Worm (Caenorhabditis elegans) whole organism, L3 larva: ENCODE measurements around the gene mesp-1.

Source experiments
- R02D3.7 ChIP-seq: fragments of 150-350 bp; optimal IDR thresholded peaks from 2 replicates; lab custom pipeline; 2014; ENCODE audit warnings: missing biosample characterization, missing genetic modification characterization
- ZK546.5 ChIP-seq: sonication (generic microtip); optimal IDR thresholded peaks from 2 replicates; lab custom pipeline; 2017; ENCODE audit warnings: missing biosample characterization, missing genetic modification characterization
- aly-2 ChIP-seq: fragments of 150-350 bp; optimal IDR thresholded peaks from 2 replicates; lab custom pipeline; 2014; ENCODE audit warnings: missing biosample characterization, missing genetic modification characterization
- ceh-16 ChIP-seq: sonication (generic microtip); optimal IDR thresholded peaks from 2 replicates; lab custom pipeline; 2017; ENCODE audit warnings: missing biosample characterization, missing genetic modification characterization
- ceh-28 ChIP-seq: fragments of 150-350 bp; optimal IDR thresholded peaks from 2 replicates; lab custom pipeline; 2014; ENCODE audit warnings: missing biosample characterization, missing genetic modification reagents, missing genetic modification characterization
- ceh-82 ChIP-seq: fragments of 150-350 bp; optimal IDR thresholded peaks from 2 replicates; lab custom pipeline; 2014; ENCODE audit warnings: missing biosample characterization, missing genetic modification characterization
- ceh-9 ChIP-seq: sonication (generic microtip); optimal IDR thresholded peaks from 2 replicates; lab custom pipeline; 2018; ENCODE audit warnings: missing biosample characterization, missing genetic modification characterization
- daf-12 ChIP-seq: fragments of 150-350 bp; optimal IDR thresholded peaks from 2 replicates; lab custom pipeline; 2014; ENCODE audit warnings: missing biosample characterization, missing genetic modification reagents, missing genetic modification characterization
- egl-27 ChIP-seq: sonication (generic microtip); optimal IDR thresholded peaks from 4 replicates; lab custom pipeline; 2017; ENCODE audit warnings: missing biosample characterization, missing genetic modification reagents, missing genetic modification characterization
- egl-5 ChIP-seq: fragments of 150-350 bp; optimal IDR thresholded peaks from 2 replicates; lab custom pipeline; 2017; ENCODE audit warnings: missing biosample characterization, missing genetic modification reagents, missing genetic modification characterization, inconsistent platforms
- elt-2 ChIP-seq: sonication (generic microtip); optimal IDR thresholded peaks from 2 replicates; lab custom pipeline; 2016; ENCODE audit warnings: missing genetic modification reagents, mild to moderate bottlenecking, missing genetic modification characterization, missing compliant biosample characterization
- elt-3 ChIP-seq, 3 experiments: fragments of 150-350 bp in 1 of 3; sonication (generic microtip) in 2 of 3; optimal IDR thresholded peaks; 2 replicates in 2 of 3; 4 replicates in 1 of 3; lab custom pipeline; 2014 to 2017; ENCODE audit warnings: missing biosample characterization in 3 of 3, missing genetic modification characterization in 3 of 3
- fkh-10 ChIP-seq: sonication (generic microtip); optimal IDR thresholded peaks from 2 replicates; lab custom pipeline; 2017; ENCODE audit warnings: missing biosample characterization, missing genetic modification reagents, missing genetic modification characterization
- fkh-2 ChIP-seq: fragments of 150-350 bp; optimal IDR thresholded peaks from 2 replicates; lab custom pipeline; 2014; ENCODE audit warnings: missing biosample characterization, missing genetic modification reagents, missing genetic modification characterization
- fos-1 ChIP-seq: fragments of 150-350 bp; optimal IDR thresholded peaks from 2 replicates; lab custom pipeline; 2014; ENCODE audit warnings: missing biosample characterization, missing genetic modification characterization
- jun-1 ChIP-seq: fragments of 150-350 bp; optimal IDR thresholded peaks from 2 replicates; lab custom pipeline; 2014; ENCODE audit warnings: missing biosample characterization, missing genetic modification reagents, missing genetic modification characterization
- lin-15B ChIP-seq: fragments of 150-350 bp; optimal IDR thresholded peaks from 2 replicates; lab custom pipeline; 2014; ENCODE audit warnings: missing biosample characterization, missing genetic modification characterization
- lin-39 ChIP-seq: fragments of 150-350 bp; optimal IDR thresholded peaks from 2 replicates; lab custom pipeline; 2018; ENCODE audit warnings: missing biosample characterization, missing genetic modification reagents, missing genetic modification characterization
- mdl-1 ChIP-seq: fragments of 150-350 bp; optimal IDR thresholded peaks from 2 replicates; lab custom pipeline; 2014; ENCODE audit warnings: missing biosample characterization, missing genetic modification characterization
- mml-1 ChIP-seq: fragments of 150-350 bp; sonication (generic microtip); optimal IDR thresholded peaks from 3 replicates; lab custom pipeline; 2014; ENCODE audit warnings: missing biosample characterization, missing genetic modification characterization
- nhr-12 ChIP-seq: fragments of 150-350 bp; optimal IDR thresholded peaks from 2 replicates; lab custom pipeline; 2014; ENCODE audit warnings: missing biosample characterization, missing genetic modification characterization
- nhr-237 ChIP-seq: fragments of 150-350 bp; optimal IDR thresholded peaks from 2 replicates; lab custom pipeline; 2014; ENCODE audit warnings: missing biosample characterization, missing genetic modification characterization
- nhr-25 ChIP-seq: sonication (generic microtip); optimal IDR thresholded peaks from 2 replicates; lab custom pipeline; 2017; ENCODE audit warnings: missing biosample characterization, missing genetic modification characterization
- nhr-67 ChIP-seq: fragments of 150-350 bp; optimal IDR thresholded peaks from 2 replicates; lab custom pipeline; 2014; ENCODE audit warnings: missing biosample characterization, missing genetic modification characterization
- nhr-76 ChIP-seq: fragments of 150-350 bp; sonication (generic microtip); optimal IDR thresholded peaks from 5 replicates; lab custom pipeline; 2014; ENCODE audit warnings: missing biosample characterization, missing genetic modification characterization
- nhr-77 ChIP-seq: fragments of 150-350 bp; optimal IDR thresholded peaks from 2 replicates; lab custom pipeline; 2014; ENCODE audit warnings: missing biosample characterization, missing genetic modification characterization
- pha-4 ChIP-seq: fragments of 150-350 bp; optimal IDR thresholded peaks from 2 replicates; lab custom pipeline; 2014; ENCODE audit warnings: missing biosample characterization, missing genetic modification reagents, missing genetic modification characterization
- pqm-1 ChIP-seq: fragments of 150-350 bp; optimal IDR thresholded peaks from 2 replicates; lab custom pipeline; 2017; ENCODE audit warnings: missing biosample characterization, missing genetic modification characterization, inconsistent platforms
- sea-2 ChIP-seq: fragments of 150-350 bp; sonication (generic microtip); optimal IDR thresholded peaks from 4 replicates; lab custom pipeline; 2014; ENCODE audit warnings: missing biosample characterization, missing genetic modification reagents, missing genetic modification characterization
- skn-1 ChIP-seq: fragments of 150-350 bp; optimal IDR thresholded peaks from 2 replicates; lab custom pipeline; 2014; ENCODE audit warnings: missing biosample characterization, missing genetic modification characterization
- unc-62 ChIP-seq: fragments of 150-350 bp; sonication (generic microtip); optimal IDR thresholded peaks from 4 replicates; lab custom pipeline; 2014; ENCODE audit warnings: missing biosample characterization, missing genetic modification reagents, missing genetic modification characterization
- zag-1 ChIP-seq: fragments of 150-350 bp; optimal IDR thresholded peaks from 2 replicates; lab custom pipeline; 2014; ENCODE audit warnings: missing biosample characterization, missing genetic modification characterization
- ztf-4 ChIP-seq: fragments of 150-350 bp; optimal IDR thresholded peaks from 2 replicates; lab custom pipeline; 2014; ENCODE audit warnings: missing biosample characterization, missing genetic modification characterization

Gene mesp-1

DNA sequence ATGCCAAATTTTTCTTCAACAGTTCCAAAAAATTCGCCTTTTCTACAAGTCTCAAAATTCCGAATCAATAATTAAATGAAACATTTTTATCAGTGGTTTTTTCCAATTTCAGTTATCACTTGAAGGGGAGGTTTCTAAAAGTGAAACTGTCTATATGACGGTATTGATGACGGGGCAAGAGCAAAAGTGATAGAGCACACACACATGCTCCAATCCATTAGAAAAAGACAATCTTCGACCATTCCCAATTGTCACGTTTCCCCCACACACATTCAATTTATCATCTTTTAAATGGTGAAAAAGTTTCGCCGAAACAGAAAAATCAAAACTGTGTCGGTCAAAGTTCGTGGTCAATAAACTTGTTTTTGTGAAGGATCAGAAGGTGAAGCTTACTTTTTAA, 45.9 kb upstream of the mesp-1 start:
- TF ChIP-seq jun-1 (tag; lab: Kevin White, UChicago) (peak; percentile 59), egl-27 (tag; lab: Kevin White, UChicago) (no peak), ceh-82 (tag; lab: Kevin White, UChicago) (no peak), sea-2 (no peak), nhr-25 (tag; lab: Kevin White, UChicago) (no peak), nhr-76 (no peak), elt-2 (tag; lab: Kevin White, UChicago) (peak; percentile 97), nhr-67 (tag; lab: Kevin White, UChicago) (no peak), pqm-1 (peak; percentile 85), pha-4 (tag; lab: Kevin White, UChicago) (peak; percentile 33)

DNA sequence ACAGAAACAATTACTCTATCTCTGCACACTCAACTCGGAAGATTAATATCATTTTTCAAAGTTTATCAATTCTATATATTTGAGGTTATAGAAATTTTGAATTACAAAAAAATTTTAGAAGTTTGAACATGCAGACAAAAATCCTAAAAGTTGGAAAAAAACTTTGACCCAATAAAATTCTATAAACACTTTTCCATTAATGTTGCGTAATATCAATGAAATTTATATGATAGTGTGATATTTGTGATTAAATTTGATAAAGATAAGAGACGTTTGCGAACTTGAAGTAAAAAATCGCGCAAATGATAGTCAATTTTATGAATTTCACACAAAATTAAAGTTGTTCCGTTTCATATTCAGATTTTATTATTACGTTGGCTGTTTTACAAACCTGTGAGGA, 45.0 kb upstream of the mesp-1 start:
- TF ChIP-seq nhr-77 (tag; lab: Kevin White, UChicago), result no peak
- peak; percentile 75 for TF ChIP-seq elt-2 (tag; lab: Kevin White, UChicago)
- no peak for TF ChIP-seq R02D3.7 (tag; lab: Kevin White, UChicago)
- TF ChIP-seq pqm-1, result peak; percentile 35
- no peak for TF ChIP-seq ceh-9 (tag; lab: Kevin White, UChicago)

DNA sequence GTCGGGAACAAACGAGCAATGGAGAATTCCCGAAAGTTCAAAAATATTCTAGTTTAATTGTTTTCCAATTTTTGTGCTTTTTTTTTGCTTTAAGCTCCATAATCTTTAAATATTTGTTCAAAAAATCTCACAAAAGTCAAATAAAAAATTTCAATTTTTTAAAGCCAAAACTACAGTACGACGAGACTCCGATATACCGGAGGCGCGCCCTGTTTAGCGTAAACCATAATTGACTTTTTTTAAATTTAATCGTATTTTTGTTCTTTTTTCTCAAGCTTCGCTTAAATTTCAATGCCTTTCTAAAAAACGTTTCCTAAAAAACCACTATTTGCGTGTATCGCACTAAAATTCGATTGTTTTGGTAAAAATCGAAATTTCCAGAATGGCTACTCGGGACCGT, 42.2 kb upstream of the mesp-1 start, which contains the start of gene syx-4:
Gene syx-4 (plus strand): TSS at position 382 of the 400 bp plus-strand sequence.
- TF ChIP-seq elt-3 (tag; optimal IDR thresholded peaks at IDR 0.05; lab: Kevin White, UChicago) (no peak), ZK546.5 (tag; lab: Kevin White, UChicago) (no peak), nhr-76 (no peak), egl-27 (tag; lab: Kevin White, UChicago) (no peak), ztf-4 (tag; lab: Kevin White, UChicago) (no peak), egl-5 (tag; lab: Kevin White, UChicago) (no peak), mdl-1 (tag; lab: Kevin White, UChicago) (no peak), zag-1 (tag; lab: Kevin White, UChicago) (no peak), lin-39 (tag; lab: Kevin White, UChicago) (no peak), ceh-82 (tag; lab: Kevin White, UChicago) (no peak), ceh-28 (tag; lab: Kevin White, UChicago) (no peak), unc-62 (no peak), R02D3.7 (tag; lab: Kevin White, UChicago) (no peak), nhr-237 (tag; lab: Kevin White, UChicago) (no peak), lin-15B (tag; lab: Kevin White, UChicago) (no peak), skn-1 (tag; lab: Kevin White, UChicago) (no peak), mml-1 (tag; lab: Kevin White, UChicago) (no peak), nhr-12 (tag; lab: Kevin White, UChicago) (no peak), aly-2 (no peak), daf-12 (tag; lab: Kevin White, UChicago) (no peak)

DNA sequence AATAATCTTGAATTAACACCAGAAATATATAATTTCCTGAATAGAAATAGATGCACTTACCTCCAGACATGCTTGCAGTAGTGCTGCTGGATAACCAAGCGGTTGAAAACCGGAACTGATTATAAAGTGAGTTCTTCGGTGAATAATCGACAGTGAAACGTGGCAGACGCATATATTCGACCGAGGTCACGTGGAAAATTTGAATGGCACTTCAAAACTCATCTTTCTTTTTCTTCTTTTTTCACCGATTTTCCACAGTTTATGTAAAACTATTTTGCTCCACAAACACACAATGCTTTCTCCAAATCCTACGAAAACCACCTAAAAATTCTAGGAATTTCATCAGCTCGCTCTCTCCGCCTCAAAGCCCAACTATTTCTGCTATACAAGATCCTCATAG, 38.9 kb upstream of the mesp-1 start, which contains the start of gene ant-1.4:
Gene ant-1.4 (minus strand): TSS at position 101 of the 400 bp plus-strand sequence.
- no peak for TF ChIP-seq jun-1 (tag; lab: Kevin White, UChicago)
- no peak for TF ChIP-seq zag-1 (tag; lab: Kevin White, UChicago)
- TF ChIP-seq ceh-16 (tag; lab: Kevin White, UChicago), result no peak
- no peak for TF ChIP-seq unc-62

DNA sequence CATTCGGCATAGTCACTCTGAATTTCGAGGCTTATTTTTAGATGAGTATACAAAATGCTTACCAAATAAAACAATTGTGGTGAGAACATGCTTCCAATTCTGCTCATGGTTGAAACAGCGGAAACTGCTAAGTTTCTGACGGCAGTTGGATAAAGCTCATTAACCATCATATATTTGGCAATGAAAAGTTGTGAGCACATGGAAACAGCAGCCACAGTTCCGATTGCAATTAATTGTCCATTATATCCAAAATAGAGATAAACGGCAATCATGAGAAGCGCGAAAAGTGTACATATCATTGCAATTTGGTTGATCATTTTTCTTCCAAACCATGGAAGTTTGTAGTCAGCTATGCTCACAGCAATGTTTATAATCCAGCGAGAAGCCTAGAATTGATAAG, 37.9 kb upstream of the mesp-1 start:
- TF ChIP-seq fos-1 (tag; lab: Kevin White, UChicago), result no peak
- no peak for TF ChIP-seq ceh-9 (tag; lab: Kevin White, UChicago)
- no peak for TF ChIP-seq jun-1 (tag; lab: Kevin White, UChicago)
- TF ChIP-seq nhr-25 (tag; lab: Kevin White, UChicago), result no peak
- no peak for TF ChIP-seq ZK546.5 (tag; lab: Kevin White, UChicago)
- no peak for TF ChIP-seq egl-27 (tag; lab: Kevin White, UChicago)
- TF ChIP-seq mdl-1 (tag; lab: Kevin White, UChicago), result no peak
- no peak for TF ChIP-seq R02D3.7 (tag; lab: Kevin White, UChicago)
- TF ChIP-seq nhr-12 (tag; lab: Kevin White, UChicago), result no peak

DNA sequence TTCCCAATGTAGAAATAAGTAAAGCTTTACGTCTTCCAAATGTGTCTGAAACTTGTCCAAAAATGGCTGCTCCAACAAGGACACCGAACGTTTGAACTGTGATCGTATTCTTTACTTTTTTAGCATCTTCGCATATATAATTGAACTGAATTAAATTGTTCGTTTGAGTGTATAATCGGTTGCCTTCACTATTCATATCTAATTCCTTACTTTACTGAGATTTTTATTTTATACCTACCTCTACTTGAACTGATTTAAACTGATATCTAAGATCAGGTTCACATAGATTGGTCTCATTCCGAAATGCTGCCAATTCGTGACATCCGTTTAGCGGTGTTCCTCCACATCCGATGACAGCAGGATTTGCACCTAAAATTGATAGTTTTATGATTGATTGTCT, 36.7 kb upstream of the mesp-1 start:
- TF ChIP-seq skn-1 (tag; lab: Kevin White, UChicago) (no peak), nhr-12 (tag; lab: Kevin White, UChicago) (no peak), unc-62 (no peak), nhr-67 (tag; lab: Kevin White, UChicago) (no peak), pqm-1 (no peak), lin-15B (tag; lab: Kevin White, UChicago) (no peak), ceh-82 (tag; lab: Kevin White, UChicago) (no peak), jun-1 (tag; lab: Kevin White, UChicago) (no peak), R02D3.7 (tag; lab: Kevin White, UChicago) (no peak), fkh-10 (GFP tag; lab: Kevin White, UChicago) (no peak), elt-2 (tag; lab: Kevin White, UChicago) (no peak), fkh-2 (tag; lab: Kevin White, UChicago) (no peak), sea-2 (no peak), fos-1 (tag; lab: Kevin White, UChicago) (no peak), mdl-1 (tag; lab: Kevin White, UChicago) (no peak)
